Fruit fly (Drosophila melanogaster) whole organism, wandering third instar larva: Measurements from ENCODE around the gene Mst98Cb.

Source experiments
- Abd-B ChIP-seq: fragments of >200 bp; optimal IDR thresholded peaks from 2 replicates; lab custom pipeline; 2017; ENCODE audit warnings: missing biosample characterization, missing genetic modification characterization
- CG32264 ChIP-seq: fragments of 200-800 bp; sonication (Bioruptor generic); optimal IDR thresholded peaks from 2 replicates; lab custom pipeline; 2016; ENCODE audit warnings: missing biosample characterization, missing genetic modification characterization
- CG9705 ChIP-seq: fragments of 200-800 bp; sonication (Bioruptor generic); optimal IDR thresholded peaks from 2 replicates; lab custom pipeline; 2018; ENCODE audit warnings: missing biosample characterization, mild to moderate bottlenecking, missing genetic modification characterization
- CrebA ChIP-seq: fragments of 200-800 bp; sonication (Bioruptor generic); optimal IDR thresholded peaks from 2 replicates; lab custom pipeline; 2016; ENCODE audit warnings: missing biosample characterization, mild to moderate bottlenecking, missing genetic modification characterization, borderline replicate concordance
- Dfd ChIP-seq: fragments of >200 bp; optimal IDR thresholded peaks from 2 replicates; lab custom pipeline; 2017; ENCODE audit warnings: missing biosample characterization, missing genetic modification characterization
- Dif ChIP-seq: fragments of 200-275, 200-300 bp; sonication (Bioruptor generic); optimal IDR thresholded peaks from 2 replicates; lab custom pipeline; 2018; ENCODE audit warnings: missing biosample characterization, missing genetic modification characterization; ENCODE audit not compliant: partially characterized antibody
- GATAd ChIP-seq: sonication (Bioruptor generic); optimal IDR thresholded peaks from 2 replicates; lab custom pipeline; 2016; ENCODE audit warnings: missing biosample characterization, missing genetic modification characterization
- HLH106 ChIP-seq: fragments of 200-800 bp; optimal IDR thresholded peaks from 3 replicates; lab custom pipeline; 2019; ENCODE audit warnings: missing biosample characterization, mild to moderate bottlenecking, missing genetic modification characterization, moderate library complexity
- Hnf4 ChIP-seq: fragments of 200-800 bp; sonication (Bioruptor generic); optimal IDR thresholded peaks from 2 replicates; lab custom pipeline; 2016; ENCODE audit warnings: missing biosample characterization, mild to moderate bottlenecking, missing genetic modification characterization
- Hr83 ChIP-seq: fragments of 200-300 bp; sonication (Bioruptor generic); optimal IDR thresholded peaks from 2 replicates; lab custom pipeline; 2016; ENCODE audit warnings: missing biosample characterization, mild to moderate bottlenecking, missing genetic modification characterization, moderate library complexity; ENCODE audit not compliant: poor library complexity, severe bottlenecking
- Jra ChIP-seq: sonication (Bioruptor generic); optimal IDR thresholded peaks from 2 replicates; lab custom pipeline; 2016; ENCODE audit warnings: missing biosample characterization, missing genetic modification characterization
- Mio ChIP-seq: sonication (Bioruptor generic); optimal IDR thresholded peaks from 2 replicates; lab custom pipeline; 2016; ENCODE audit warnings: missing biosample characterization, missing genetic modification characterization
- Myc ChIP-seq: fragments of >200 bp; optimal IDR thresholded peaks from 2 replicates; lab custom pipeline; 2017
- N ChIP-seq: fragments of >200 bp; optimal IDR thresholded peaks from 2 replicates; lab custom pipeline; 2018; ENCODE audit warnings: missing biosample characterization, missing external identifiers, missing genetic modification characterization
- OdsH ChIP-seq: fragments of 200-800 bp; sonication (Bioruptor generic); optimal IDR thresholded peaks from 2 replicates; lab custom pipeline; 2016; ENCODE audit warnings: missing biosample characterization, mild to moderate bottlenecking, missing genetic modification characterization
- Rel ChIP-seq, 2 experiments: fragments of 200-800 bp; sonication (Bioruptor generic) in 1 of 2; optimal IDR thresholded peaks; 2 replicates in 1 of 2; 3 replicates in 1 of 2; lab custom pipeline; 2016 to 2019; ENCODE audit warnings: mild to moderate bottlenecking in 2 of 2, missing biosample characterization in 2 of 2, missing genetic modification characterization in 2 of 2, moderate library complexity in 1 of 2
- Sp1 ChIP-seq: fragments of 200-800 bp; sonication (Bioruptor generic); optimal IDR thresholded peaks from 3 replicates; lab custom pipeline; 2019; ENCODE audit warnings: missing biosample characterization, mild to moderate bottlenecking, missing genetic modification characterization, moderate library complexity
- Vsx2 ChIP-seq: fragments of 200-300, 225-300 bp; sonication (Bioruptor generic); optimal IDR thresholded peaks from 2 replicates; lab custom pipeline; 2018; ENCODE audit warnings: missing biosample characterization, missing genetic modification characterization; ENCODE audit not compliant: partially characterized antibody
- br ChIP-seq: fragments of 200-800 bp; sonication (Bioruptor generic); optimal IDR thresholded peaks from 2 replicates; lab custom pipeline; 2016; ENCODE audit warnings: missing biosample characterization, missing genetic modification characterization
- brk ChIP-seq: fragments of 200-800 bp; sonication (Bioruptor generic); optimal IDR thresholded peaks from 2 replicates; lab custom pipeline; 2016; ENCODE audit warnings: missing biosample characterization, mild to moderate bottlenecking, missing genetic modification characterization
- dmrt93B ChIP-seq: fragments of 200-800 bp; sonication (Bioruptor generic); optimal IDR thresholded peaks from 2 replicates; lab custom pipeline; 2018; ENCODE audit warnings: missing biosample characterization, mild to moderate bottlenecking, missing genetic modification characterization
- dsf ChIP-seq: sonication (Bioruptor generic); optimal IDR thresholded peaks from 2 replicates; lab custom pipeline; 2016; ENCODE audit warnings: missing biosample characterization, missing genetic modification characterization, borderline replicate concordance
- ey ChIP-seq: fragments of 200-800 bp; sonication (Bioruptor generic); optimal IDR thresholded peaks from 2 replicates; lab custom pipeline; 2016; ENCODE audit warnings: missing biosample characterization, missing genetic modification characterization
- foxo ChIP-seq, 2 experiments: fragments of 200-800 bp; sonication (Bioruptor generic); optimal IDR thresholded peaks; 2 replicates in 1 of 2; 3 replicates in 1 of 2; lab custom pipeline; 2016 to 2017; ENCODE audit warnings: missing biosample characterization in 2 of 2, missing genetic modification characterization in 2 of 2
- fru ChIP-seq: fragments of 200-800 bp; sonication (Bioruptor generic); optimal IDR thresholded peaks from 3 replicates; lab custom pipeline; 2016; ENCODE audit warnings: missing biosample characterization, mild to moderate bottlenecking, missing genetic modification characterization
- h ChIP-seq: fragments of 200-800 bp; sonication (Bioruptor generic); optimal IDR thresholded peaks from 3 replicates; lab custom pipeline; 2016; ENCODE audit warnings: missing biosample characterization, mild to moderate bottlenecking, missing genetic modification characterization
- jim ChIP-seq: fragments of 175-275, 200-325 bp; sonication (Bioruptor generic); optimal IDR thresholded peaks from 2 replicates; lab custom pipeline; 2016; ENCODE audit warnings: missing biosample characterization, mild to moderate bottlenecking, missing genetic modification characterization
- pan ChIP-seq: fragments of >200 bp; optimal IDR thresholded peaks from 2 replicates; lab custom pipeline; 2017
- psq ChIP-seq: fragments of 200-800 bp; sonication (Bioruptor generic); optimal IDR thresholded peaks from 3 replicates; lab custom pipeline; 2017; ENCODE audit warnings: missing biosample characterization, mild to moderate bottlenecking, missing genetic modification characterization, moderate library complexity
- rgr ChIP-seq: fragments of 200-800 bp; sonication (Bioruptor generic); optimal IDR thresholded peaks from 3 replicates; lab custom pipeline; 2016; ENCODE audit warnings: missing biosample characterization, mild to moderate bottlenecking, missing genetic modification characterization
- sv ChIP-seq: fragments of 200-800 bp; sonication (Bioruptor generic); optimal IDR thresholded peaks from 3 replicates; lab custom pipeline; 2016; ENCODE audit warnings: missing biosample characterization, missing genetic modification characterization
- tai ChIP-seq: sonication (Bioruptor generic); optimal IDR thresholded peaks from 2 replicates; lab custom pipeline; 2016; ENCODE audit warnings: missing biosample characterization, missing genetic modification characterization
- usp ChIP-seq: fragments of >200 bp; optimal IDR thresholded peaks from 2 replicates; lab custom pipeline; 2017; ENCODE audit warnings: missing biosample characterization, missing genetic modification characterization
- woc ChIP-seq: sonication (Bioruptor generic); optimal IDR thresholded peaks from 2 replicates; lab custom pipeline; 2016; ENCODE audit warnings: missing biosample characterization, mild to moderate bottlenecking, missing genetic modification characterization

Gene Mst98Cb

DNA sequence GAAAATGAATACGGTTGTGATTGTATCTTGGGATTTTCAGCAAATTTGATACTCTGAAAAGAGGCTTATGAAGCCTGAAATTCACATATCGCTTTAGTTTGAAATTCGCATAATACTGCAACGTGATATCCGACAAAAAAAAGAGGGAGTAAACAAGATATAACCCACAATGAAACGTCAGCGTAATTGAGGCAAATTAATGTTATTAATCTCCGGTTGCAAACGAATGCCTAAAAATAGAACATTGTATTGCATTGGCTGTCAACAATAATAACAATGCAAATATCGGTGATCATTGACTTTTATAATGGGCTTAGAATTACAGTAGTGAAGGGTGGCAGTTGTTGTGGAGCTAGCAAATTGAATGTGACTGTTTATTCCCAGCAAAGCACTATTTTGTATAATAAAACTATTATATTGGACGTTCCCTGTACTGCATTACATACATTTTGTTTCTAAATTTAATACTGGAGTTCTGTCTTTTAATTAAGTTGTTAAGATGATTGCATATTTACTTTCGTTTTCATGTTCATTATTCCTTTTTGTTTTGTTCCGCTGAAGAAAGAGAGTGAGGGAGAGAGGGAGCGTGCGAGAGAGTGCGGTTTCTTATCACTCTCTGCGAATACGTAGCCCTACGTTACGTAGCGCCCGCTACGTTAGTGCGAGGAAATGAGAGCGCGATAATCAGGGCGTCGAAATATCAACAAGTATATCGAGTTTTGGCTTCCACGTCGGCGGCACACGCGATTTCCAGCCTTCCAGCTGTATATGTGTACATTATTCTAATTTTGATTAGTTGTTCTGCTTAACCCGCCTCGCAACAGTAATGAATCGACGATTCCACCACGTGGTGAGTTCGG is 37.9 kb downstream of the Mst98Cb start (continued):
- peak; percentile 52 for TF ChIP-seq h (GFP tag; lab: Kevin White, UChicago)
- peak; percentile 5 for TF ChIP-seq GATAd (GFP tag; lab: Kevin White, UChicago)

DNA sequence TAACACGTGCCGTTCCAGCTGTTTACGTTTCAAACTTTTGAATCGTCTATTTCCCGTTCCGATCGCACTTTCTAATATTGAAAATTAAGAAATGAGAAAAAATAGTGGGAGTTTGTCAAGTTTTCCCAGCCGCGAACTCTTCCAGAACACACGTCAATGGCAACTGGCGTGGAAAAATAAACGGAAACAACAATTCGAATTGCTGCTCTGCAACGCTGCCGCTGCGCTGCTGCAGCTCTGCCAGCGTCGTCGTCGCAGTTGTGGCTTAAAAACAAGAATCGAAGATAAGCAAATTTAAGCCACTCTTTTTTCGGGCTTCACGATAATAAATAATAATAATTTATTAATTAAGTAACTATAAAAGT is 38.5 kb downstream of the Mst98Cb start:
- no peak for TF ChIP-seq dmrt93B (GFP tag; lab: Kevin White, UChicago)
- TF ChIP-seq Dif, result no peak
- no peak for TF ChIP-seq jim (GFP tag; lab: Kevin White, UChicago)
- TF ChIP-seq CG9705, result no peak
- no peak for TF ChIP-seq Hr83 (GFP tag; lab: Kevin White, UChicago)
- TF ChIP-seq Dfd (GFP tag; lab: Kevin White, UChicago), result no peak
- TF ChIP-seq Vsx2, result no peak
- no peak for TF ChIP-seq Abd-B (GFP tag; lab: Kevin White, UChicago)
- TF ChIP-seq Sp1, result no peak
- TF ChIP-seq Hnf4 (GFP tag; lab: Kevin White, UChicago), result no peak
- no peak for TF ChIP-seq CrebA (GFP tag; lab: Kevin White, UChicago)
- TF ChIP-seq usp (GFP tag; lab: Kevin White, UChicago), result no peak

DNA sequence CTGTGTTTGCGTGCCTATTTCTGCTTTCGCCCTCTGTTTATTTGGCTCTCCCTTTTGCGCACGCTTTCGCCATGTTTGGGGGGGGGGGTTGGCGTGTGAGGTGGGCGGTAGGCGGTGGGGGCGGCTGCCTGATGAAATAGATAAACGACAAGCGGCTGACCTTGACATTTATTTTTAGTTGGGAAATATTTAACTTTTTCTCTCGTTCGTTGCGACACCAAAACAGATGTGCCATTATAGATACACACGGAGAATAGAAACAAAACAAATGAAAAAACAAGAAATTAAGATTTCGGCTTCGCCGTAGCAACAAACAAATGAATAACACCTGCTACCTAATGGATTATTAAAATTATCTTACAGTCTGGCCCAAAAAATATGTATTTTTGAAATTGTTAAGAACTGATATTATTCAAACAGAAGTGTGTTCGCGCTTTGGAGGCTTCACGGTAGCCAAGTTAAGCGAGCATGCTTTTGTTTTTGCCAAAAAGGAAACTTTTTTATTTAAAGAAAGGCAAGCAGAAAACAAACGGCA is 39.6 kb downstream of the Mst98Cb start:
- TF ChIP-seq CG32264 (GFP tag; lab: Kevin White, UChicago) (no peak), dsf (GFP tag; lab: Kevin White, UChicago) (no peak), foxo (GFP tag; optimal IDR thresholded peaks at IDR 0.05; lab: Kevin White, UChicago) (peak in 1 of 2 experiments; percentile 12), rgr (GFP tag; lab: Kevin White, UChicago) (peak; percentile 15), GATAd (GFP tag; lab: Kevin White, UChicago) (no peak), sv (GFP tag; lab: Kevin White, UChicago) (peak; percentile 33), fru (GFP tag; lab: Kevin White, UChicago) (no peak), psq (GFP tag; lab: Kevin White, UChicago) (peak; percentile 20)
- TF ChIP-seq, all 38 proteins: peak for 4

DNA sequence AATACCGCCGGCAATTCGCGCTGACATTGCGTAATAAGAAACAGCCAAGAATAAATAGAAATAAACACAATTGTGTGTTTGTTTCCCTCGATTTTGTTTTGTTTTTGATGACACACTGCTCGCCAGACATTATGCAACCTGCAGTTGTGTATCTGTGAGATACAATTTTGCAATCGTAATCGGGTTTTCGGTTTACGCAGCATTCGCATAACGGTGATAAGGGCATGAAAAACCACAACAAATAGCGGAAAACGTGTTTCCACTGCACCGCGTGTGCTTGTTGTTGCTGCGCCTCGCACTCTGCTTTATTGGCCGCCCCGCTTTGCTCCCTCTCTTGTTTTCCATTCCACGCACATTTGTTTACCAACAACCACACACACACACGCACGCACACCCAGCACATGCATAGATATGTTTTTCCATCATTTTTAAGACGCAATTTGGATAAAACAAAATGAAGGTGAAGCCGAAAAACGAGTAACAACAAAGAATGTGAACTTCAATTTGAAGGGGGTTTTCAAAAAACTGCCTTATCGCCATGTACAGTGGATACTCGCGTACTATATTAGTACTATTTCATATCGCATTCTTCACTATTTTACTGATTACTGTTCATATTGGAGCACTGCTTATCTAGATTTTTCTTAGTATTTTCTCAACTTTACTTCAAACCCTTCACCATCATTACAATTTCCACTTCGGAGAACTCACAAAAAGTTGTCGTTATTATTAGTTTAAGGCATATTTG is 40.2 kb downstream of the Mst98Cb start:
- TF ChIP-seq brk (GFP tag; lab: Kevin White, UChicago), result no peak
- TF ChIP-seq psq (GFP tag; lab: Kevin White, UChicago), result peak; percentile 40
- TF ChIP-seq Dfd (GFP tag; lab: Kevin White, UChicago), result no peak
- TF ChIP-seq Rel (GFP tag; optimal IDR thresholded peaks at IDR 0.05; lab: Kevin White, UChicago), result no peak
- peak; percentile 12 for TF ChIP-seq Rel (tag; optimal IDR thresholded peaks at IDR 0.05; lab: Kevin White, UChicago)

DNA sequence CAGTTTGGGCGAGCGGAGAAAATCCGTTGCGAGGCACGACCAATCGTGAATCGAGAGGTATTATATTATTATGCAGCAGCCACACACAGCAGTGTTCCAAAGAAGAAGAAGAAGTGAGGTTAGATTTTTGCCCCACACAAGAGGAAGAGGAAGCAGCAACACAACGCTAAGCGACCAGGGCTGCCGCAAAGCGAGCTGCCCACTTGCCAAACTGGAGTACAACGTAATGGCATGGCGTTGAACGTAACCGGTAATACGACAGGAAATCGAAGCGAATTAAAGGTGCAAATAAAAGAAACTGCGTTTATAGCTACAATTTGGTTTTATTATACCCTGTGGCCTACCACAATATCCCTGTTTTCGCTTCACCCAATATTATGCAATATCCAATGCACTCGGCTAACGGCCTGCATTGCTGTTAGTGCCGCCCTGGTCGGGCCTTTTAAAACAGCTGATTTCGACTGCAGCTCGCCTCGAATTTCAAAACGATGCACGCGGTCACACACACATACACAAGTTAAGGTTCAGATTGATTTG is 42.9 kb downstream of the Mst98Cb start:
- TF ChIP-seq br (peak; percentile 76), brk (GFP tag; lab: Kevin White, UChicago) (no peak), N (no peak), Hr83 (GFP tag; lab: Kevin White, UChicago) (peak; percentile 62), Sp1 (peak; percentile 81), sv (GFP tag; lab: Kevin White, UChicago) (peak; percentile 77), psq (GFP tag; lab: Kevin White, UChicago) (peak; percentile 69), Hnf4 (GFP tag; lab: Kevin White, UChicago) (peak; percentile 83), Rel (GFP tag; optimal IDR thresholded peaks at IDR 0.05; lab: Kevin White, UChicago) (no peak), Rel (tag; optimal IDR thresholded peaks at IDR 0.05; lab: Kevin White, UChicago) (peak; percentile 47), HLH106 (peak; percentile 88), foxo (GFP tag; optimal IDR thresholded peaks at IDR 0.05; lab: Kevin White, UChicago) (peak in 1 of 2 experiments; percentile 84), woc (GFP tag; lab: Kevin White, UChicago) (peak; percentile 57), pan (lab: Kevin White, UChicago) (no peak), GATAd (GFP tag; lab: Kevin White, UChicago) (peak; percentile 54), Mio (GFP tag; lab: Kevin White, UChicago) (peak; percentile 41), ey (peak; percentile 80), dmrt93B (GFP tag; lab: Kevin White, UChicago) (peak; percentile 74), h (GFP tag; lab: Kevin White, UChicago) (peak; percentile 80), CG9705 (peak; percentile 80), Myc (lab: Kevin White, UChicago) (peak; percentile 72), fru (GFP tag; lab: Kevin White, UChicago) (peak; percentile 76), Jra (GFP tag; lab: Kevin White, UChicago) (peak; percentile 42), rgr (GFP tag; lab: Kevin White, UChicago) (peak; percentile 80), tai (GFP tag; lab: Kevin White, UChicago) (no peak), Vsx2 (no peak), OdsH (GFP tag; lab: Kevin White, UChicago) (peak; percentile 64), Abd-B (GFP tag; lab: Kevin White, UChicago) (no peak)
- TF ChIP-seq, all 38 proteins: peak for 21
